Fruit fly (Drosophila melanogaster) whole organism, adult: ENCODE measurements around the gene CG42240.

Experiments
- CG11617 ChIP-seq: fragments of 200-800 bp; sonication (Bioruptor generic); optimal IDR thresholded peaks from 2 replicates; lab custom pipeline; 2017; ENCODE audit warnings: mild to moderate bottlenecking, missing biosample characterization, missing genetic modification reagents, missing genetic modification characterization
- CG14711 ChIP-seq: fragments of 200-800 bp; sonication (Bioruptor generic); optimal IDR thresholded peaks from 2 replicates; lab custom pipeline; 2018; ENCODE audit warnings: missing biosample characterization, mild to moderate bottlenecking, missing genetic modification characterization, moderate library complexity
- CG1620 ChIP-seq: fragments of 200-800 bp; sonication (Bioruptor generic); optimal IDR thresholded peaks from 2 replicates; lab custom pipeline; 2016; ENCODE audit warnings: missing biosample characterization, missing genetic modification characterization
- CG33017 ChIP-seq: fragments of 200-800 bp; sonication (Bioruptor generic); optimal IDR thresholded peaks from 2 replicates; lab custom pipeline; 2018; ENCODE audit warnings: missing biosample characterization, mild to moderate bottlenecking, missing genetic modification characterization, moderate library complexity
- CG5204 ChIP-seq: fragments of 200-800 bp; sonication (Bioruptor generic); optimal IDR thresholded peaks from 2 replicates; lab custom pipeline; 2016; ENCODE audit warnings: missing biosample characterization, missing genetic modification characterization
- CG7045 ChIP-seq: fragments of 200-800 bp; sonication (Bioruptor generic); optimal IDR thresholded peaks from 2 replicates; lab custom pipeline; 2017; ENCODE audit warnings: missing biosample characterization, mild to moderate bottlenecking, missing genetic modification characterization
- CG7101 ChIP-seq: fragments of 200-800 bp; sonication (Bioruptor generic); optimal IDR thresholded peaks from 2 replicates; lab custom pipeline; 2018; ENCODE audit warnings: missing biosample characterization, mild to moderate bottlenecking, missing genetic modification characterization, moderate library complexity
- Mnt ChIP-seq: fragments of 200-800 bp; sonication (Bioruptor generic); optimal IDR thresholded peaks from 2 replicates; lab custom pipeline; 2016; ENCODE audit warnings: missing biosample characterization, mild to moderate bottlenecking, missing genetic modification characterization
- bab1 ChIP-seq: fragments of 200-800 bp; sonication (Bioruptor generic); optimal IDR thresholded peaks from 3 replicates; lab custom pipeline; 2019; ENCODE audit warnings: missing biosample characterization, mild to moderate bottlenecking, missing genetic modification characterization, moderate library complexity
- ovo ChIP-seq: fragments of 200-800 bp; sonication (Bioruptor generic); optimal IDR thresholded peaks from 2 replicates; lab custom pipeline; 2016; ENCODE audit warnings: missing biosample characterization, missing genetic modification characterization
- pad ChIP-seq: fragments of 200-800 bp; sonication (Bioruptor generic); optimal IDR thresholded peaks from 3 replicates; lab custom pipeline; 2017; ENCODE audit warnings: missing biosample characterization, missing genetic modification characterization, mild to moderate bottlenecking, moderate library complexity, missing genetic modification reagents
- toe ChIP-seq: fragments of 200-800 bp; sonication (Bioruptor generic); optimal IDR thresholded peaks from 2 replicates; lab custom pipeline; 2016; ENCODE audit warnings: missing biosample characterization, missing genetic modification characterization

CG42240 gene

dm6 chrX:6372769-6373197, 42.1 kb downstream of the CG42240 start, which contains the start of gene PpV:
PpV (minus strand) TSS chrX:6372915.
- TF ChIP-seq Mnt (peak; percentile 26), CG7101 (tag; lab: Kevin White, UChicago) (peak; percentile 26), pad (no peak), toe (GFP tag; lab: Kevin White, UChicago) (no peak), CG14711 (peak; percentile 54), CG1620 (GFP tag; lab: Kevin White, UChicago) (peak; percentile 31), bab1 (peak; percentile 34)

dm6 chrX:6375636-6376035, 45.0 kb downstream of the CG42240 start:
- no peak for TF ChIP-seq CG1620 (GFP tag; lab: Kevin White, UChicago)
- no peak for TF ChIP-seq CG7101 (tag; lab: Kevin White, UChicago)
- no peak for TF ChIP-seq ovo (GFP tag; lab: Kevin White, UChicago)
- TF ChIP-seq CG33017 (tag; lab: Kevin White, UChicago): no peak
- no peak for TF ChIP-seq CG11617 (GFP tag; lab: Kevin White, UChicago)
- TF ChIP-seq CG5204 (GFP tag; lab: Kevin White, UChicago): no peak
- no peak for TF ChIP-seq bab1
- no peak for TF ChIP-seq Mnt
- no peak for TF ChIP-seq CG7045 (GFP tag; lab: Kevin White, UChicago)

- no peak for TF ChIP-seq CG7101 (tag; lab: Kevin White, UChicago)
- TF ChIP-seq CG11617 (GFP tag; lab: Kevin White, UChicago): no peak
Measured at dm6 chrX:6376748-6377147, 46.1 kb downstream of the CG42240 start.
